Worm (Caenorhabditis elegans): ENCODE measurements around the gene C33C12.12.
A peak's percentile ranks its signal among the peaks of the same experiment; 100 is the strongest.

The C33C12.12 gene

DNA sequence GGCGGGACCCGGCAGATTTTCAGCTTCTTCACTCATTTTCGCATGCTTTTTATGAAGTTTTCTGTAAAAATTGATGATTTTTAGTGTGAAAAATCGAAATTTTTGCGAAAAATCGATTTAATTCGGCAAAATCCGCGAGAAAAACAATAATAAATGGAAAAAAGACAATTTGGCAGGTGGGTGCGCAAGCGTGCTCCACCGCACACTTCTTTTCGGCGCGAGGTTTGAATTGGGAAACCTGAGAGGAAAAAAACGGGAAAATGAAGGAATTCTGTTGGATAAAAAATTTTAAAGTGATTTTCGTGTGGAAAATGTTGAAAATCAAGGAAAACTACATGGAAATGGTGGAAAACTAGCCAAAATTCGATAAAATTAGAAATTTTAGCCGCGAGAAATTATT is 34.1 kb upstream of the C33C12.12 start, which contains the start of gene Y59C2A.2 (continued):
- no peak for TF ChIP-seq fkh-10 (GFP tag; optimal IDR thresholded peaks at IDR 0.05)
- peak; percentile 54 for TF ChIP-seq snu-23 (GFP tag; optimal IDR thresholded peaks at IDR 0.05)
- TF ChIP-seq lsy-2 (tag; optimal IDR thresholded peaks at IDR 0.05) = peak; percentile 62 to 78
- peak; percentile 53 for TF ChIP-seq rnt-1 (tag; optimal IDR thresholded peaks at IDR 0.05)
- TF ChIP-seq Y116A8C.19 (tag; optimal IDR thresholded peaks at IDR 0.05; ENCODE audit: borderline replicate concordance) = no peak
- no peak for TF ChIP-seq zag-1 (tag; optimal IDR thresholded peaks at IDR 0.05)
- peak; percentile 30 for TF ChIP-seq nhr-19 (GFP tag; conservative IDR thresholded peaks at IDR 0.05)
- TF ChIP-seq nhr-90 (tag; optimal IDR thresholded peaks at IDR 0.05; ENCODE audit: poor library complexity) = no peak
- peak; percentile 48 for TF ChIP-seq lin-13 (GFP tag; optimal IDR thresholded peaks at IDR 0.05)
- TF ChIP-seq xbp-1 (tag; optimal IDR thresholded peaks at IDR 0.05) = peak; percentile 26
- TF ChIP-seq F16B12.6 (tag; optimal IDR thresholded peaks at IDR 0.05) = peak; percentile 35
- TF ChIP-seq lir-3 (tag; optimal IDR thresholded peaks at IDR 0.05; ENCODE audit: poor library complexity) = no peak
- TF ChIP-seq unc-30 (tag; optimal IDR thresholded peaks at IDR 0.05) = no peak

ce11 chrII:2202147-2202546 is 32.2 kb upstream of the C33C12.12 start:
- TF ChIP-seq zip-4 (GFP tag; optimal IDR thresholded peaks at IDR 0.05) = no peak
- no peak for TF ChIP-seq lin-35 (GFP tag; optimal IDR thresholded peaks at IDR 0.05)
- no peak for TF ChIP-seq unc-130 (tag; optimal IDR thresholded peaks at IDR 0.05)
- TF ChIP-seq nhr-71 (tag; optimal IDR thresholded peaks at IDR 0.05) = no peak
- no peak for TF ChIP-seq pax-3 (tag; optimal IDR thresholded peaks at IDR 0.05)
- TF ChIP-seq skn-1 (tag; optimal IDR thresholded peaks at IDR 0.05) = no peak
- TF ChIP-seq nhr-11 (tag; optimal IDR thresholded peaks at IDR 0.05) = no peak
- no peak for TF ChIP-seq egl-13 (tag; optimal IDR thresholded peaks at IDR 0.05)
- TF ChIP-seq tbx-2 (tag; optimal IDR thresholded peaks at IDR 0.05) = no peak
- TF ChIP-seq Y116A8C.19 (tag; optimal IDR thresholded peaks at IDR 0.05; ENCODE audit: borderline replicate concordance) = no peak
- no peak for TF ChIP-seq snu-23 (GFP tag; optimal IDR thresholded peaks at IDR 0.05)
- TF ChIP-seq dpl-1 (GFP tag; optimal IDR thresholded peaks at IDR 0.05) = no peak

- TF ChIP-seq unc-98 (GFP tag; IDR thresholded peaks at IDR 0.05) (no peak), nhr-28 (tag; optimal IDR thresholded peaks at IDR 0.05) (no peak), alr-1 (tag; optimal IDR thresholded peaks at IDR 0.05; ENCODE audit: borderline replicate concordance) (no peak), hlh-4 (tag; optimal IDR thresholded peaks at IDR 0.05) (no peak), ceh-82 (tag; optimal IDR thresholded peaks at IDR 0.05) (peak in 1 of 3 experiments; percentile 34), aha-1 (tag; optimal IDR thresholded peaks at IDR 0.05) (no peak), pqm-1 (tag; optimal IDR thresholded peaks at IDR 0.05) (no peak), skn-1 (tag; optimal IDR thresholded peaks at IDR 0.05) (no peak), xbp-1 (tag; optimal IDR thresholded peaks at IDR 0.05) (no peak), dpl-1 (GFP tag; optimal IDR thresholded peaks at IDR 0.05) (peak in 1 of 3 experiments; percentile 22), lin-14 (GFP tag; optimal IDR thresholded peaks at IDR 0.05) (peak; percentile 80), nhr-84 (tag; optimal IDR thresholded peaks at IDR 0.05) (no peak), fkh-10 (GFP tag; optimal IDR thresholded peaks at IDR 0.05) (peak; percentile 18), nhr-47 (tag; optimal IDR thresholded peaks at IDR 0.05) (no peak), fkh-8 (tag; optimal IDR thresholded peaks at IDR 0.05) (peak; percentile 13), lir-3 (tag; optimal IDR thresholded peaks at IDR 0.05; ENCODE audit: poor library complexity) (no peak), ama-1 (optimal IDR thresholded peaks at IDR 0.05) (no peak), zip-4 (GFP tag; optimal IDR thresholded peaks at IDR 0.05) (no peak), mef-2 (tag; optimal IDR thresholded peaks at IDR 0.05) (no peak), nhr-20 (tag; optimal IDR thresholded peaks at IDR 0.05) (no peak), efl-1 (optimal IDR thresholded peaks at IDR 0.05) (peak; percentile 4 to 16), efl-1 (GFP tag; optimal IDR thresholded peaks at IDR 0.05 in 1 of 2) (peak in 1 of 2 experiments; percentile 82), C16A3.4 (tag; optimal IDR thresholded peaks at IDR 0.05) (no peak), nhr-19 (GFP tag; conservative IDR thresholded peaks at IDR 0.05) (no peak), pax-3 (tag; optimal IDR thresholded peaks at IDR 0.05) (no peak), irx-1 (tag; optimal IDR thresholded peaks at IDR 0.05) (no peak), lsy-2 (tag; optimal IDR thresholded peaks at IDR 0.05) (peak in 1 of 2 experiments; percentile 10), ztf-4 (tag; optimal IDR thresholded peaks at IDR 0.05) (no peak), ces-1 (GFP tag; optimal IDR thresholded peaks at IDR 0.05) (no peak), nhr-90 (tag; optimal IDR thresholded peaks at IDR 0.05; ENCODE audit: poor library complexity) (no peak), elt-2 (tag; optimal IDR thresholded peaks at IDR 0.05) (no peak), sptf-1 (tag; optimal IDR thresholded peaks at IDR 0.05) (no peak), nhr-12 (tag; optimal IDR thresholded peaks at IDR 0.05) (no peak), snpc-4 (tag; optimal IDR thresholded peaks at IDR 0.05) (no peak), isw-1 (GFP tag; IDR thresholded peaks at IDR 0.05) (no peak)
Measured at ce11 chrII:2197555-2198288, 27.7 kb upstream of the C33C12.12 start, which contains the start of gene C33C12.1. Gene C33C12.1, plus strand, starts transcription at chrII:2198238.
